Worm (Caenorhabditis elegans) whole organism, early embryonic: ENCODE measurements around the gene rgr-1.
"Not testable (repeated sequence)": the region's sequence is repeated elsewhere in the genome, so short reads cannot be mapped to it uniquely, and the experiment has no call there.

Experiments
- ama-1 ChIP-seq: fragments of 150-350 bp; optimal IDR thresholded peaks from 2 replicates; lab custom pipeline; 2014
- flt-1 ChIP-seq: fragments of 200-800 bp; sonication (Bioruptor generic); IDR thresholded peaks from 2 replicates; pipeline ENCODE4 v1.3.6; 2022; ENCODE audit warnings: missing genetic modification characterization, missing compliant biosample characterization
- pes-1 ChIP-seq: fragments of 200-800 bp; sonication (Bioruptor generic); IDR thresholded peaks from 2 replicates; pipeline ENCODE4 v1.3.6; 2022; ENCODE audit warnings: missing genetic modification reagents, missing genetic modification characterization, missing compliant biosample characterization
- sea-1 ChIP-seq: fragments of 200-800 bp; sonication (Bioruptor generic); conservative IDR thresholded peaks from 2 replicates; pipeline ENCODE4 v1.3.6; 2022; ENCODE audit warnings: missing genetic modification characterization, missing compliant biosample characterization

- TF ChIP-seq ama-1 (lab: Kevin White, UChicago); flt-1: not testable (repeated sequence)
- peak; percentile 51 for TF ChIP-seq pes-1 (GFP tag; lab: Robert Waterston, UW)
- TF ChIP-seq sea-1 = 0 out of 2 replicates have a peak, but pooled peaks have one; percentile 51
Observed at ce11 chrIII:9408304-9408703, 14.8 kb downstream of the rgr-1 start.
